Worm (Caenorhabditis elegans) whole organism, L4/young adult: ENCODE results near the gene math-33.

Source experiments
- W03F9.2 ChIP-seq: fragments of 150-350 bp; optimal IDR thresholded peaks from 2 replicates; lab custom pipeline; 2014; ENCODE audit warnings: missing biosample characterization, missing genetic modification characterization
- dao-5 ChIP-seq: sonication (generic microtip); optimal IDR thresholded peaks from 2 replicates; lab custom pipeline; 2016; ENCODE audit warnings: missing genotype, missing genetic modification characterization, moderate library complexity, missing compliant biosample characterization
- him-1 ChIP-seq: sonication (generic microtip); optimal IDR thresholded peaks from 2 replicates; lab custom pipeline; 2016; ENCODE audit warnings: missing genotype, missing genetic modification reagents, missing genetic modification characterization, missing compliant biosample characterization

The math-33 gene

ce11 chrV:11113607-11114006 is at the start of gene math-33:
TSS of gene math-33 (plus strand) at chrV:11113907.
- TF ChIP-seq W03F9.2 (tag; lab: Kevin White, UChicago): no peak
- no peak for TF ChIP-seq dao-5 (tag; lab: Kevin White, UChicago)

ce11 chrV:11065513-11065912 is 48.2 kb upstream of the math-33 start, which contains the start of gene nlp-80:
TSS of gene nlp-80 (minus strand) at chrV:11065613.
- TF ChIP-seq W03F9.2 (tag; lab: Kevin White, UChicago) (no peak), dao-5 (tag; lab: Kevin White, UChicago) (no peak), him-1 (tag; lab: Kevin White, UChicago) (no peak)

ce11 chrV:11069277-11069676 is 44.4 kb upstream of the math-33 start, which contains the start of gene T04C12.8:
TSS of gene T04C12.8 (minus strand) at chrV:11069358.
- TF ChIP-seq W03F9.2 (tag; lab: Kevin White, UChicago) (peak; percentile 51), him-1 (tag; lab: Kevin White, UChicago) (no peak)

ce11 chrV:11070388-11070787 is 43.3 kb upstream of the math-33 start:
- TF ChIP-seq W03F9.2 (tag; lab: Kevin White, UChicago) (no peak), him-1 (tag; lab: Kevin White, UChicago) (no peak), dao-5 (tag; lab: Kevin White, UChicago) (no peak)

ce11 chrV:11071453-11071852 is 42.3 kb upstream of the math-33 start:
- TF ChIP-seq dao-5 (tag; lab: Kevin White, UChicago) (no peak), him-1 (tag; lab: Kevin White, UChicago) (no peak), W03F9.2 (tag; lab: Kevin White, UChicago) (no peak)

- TF ChIP-seq dao-5 (tag; lab: Kevin White, UChicago) (no peak), W03F9.2 (tag; lab: Kevin White, UChicago) (no peak), him-1 (tag; lab: Kevin White, UChicago) (no peak)
Measured at ce11 chrV:11073354-11073753, 40.4 kb upstream of the math-33 start.

- TF ChIP-seq him-1 (tag; lab: Kevin White, UChicago) (no peak), W03F9.2 (tag; lab: Kevin White, UChicago) (no peak), dao-5 (tag; lab: Kevin White, UChicago) (no peak)
Measured at ce11 chrV:11074448-11074847, 39.3 kb upstream of the math-33 start, which contains the start of gene act-3. TSS of gene act-3 (minus strand) at chrV:11074498.

ce11 chrV:11075209-11076027 is 38.3 kb upstream of the math-33 start:
- TF ChIP-seq dao-5 (tag; lab: Kevin White, UChicago) (no peak), him-1 (tag; lab: Kevin White, UChicago) (no peak), W03F9.2 (tag; lab: Kevin White, UChicago) (no peak)

- no peak for TF ChIP-seq dao-5 (tag; lab: Kevin White, UChicago)
Measured at ce11 chrV:11076028-11076402, 37.7 kb upstream of the math-33 start.

- TF ChIP-seq dao-5 (tag; lab: Kevin White, UChicago) (peak; percentile 25), W03F9.2 (tag; lab: Kevin White, UChicago) (no peak)
Measured at ce11 chrV:11076403-11076802, 37.3 kb upstream of the math-33 start.

- no peak for TF ChIP-seq dao-5 (tag; lab: Kevin White, UChicago)
- peak; percentile 80 for TF ChIP-seq W03F9.2 (tag; lab: Kevin White, UChicago)
- TF ChIP-seq him-1 (tag; lab: Kevin White, UChicago): no peak
Measured at ce11 chrV:11078104-11078724, 35.5 kb upstream of the math-33 start, which contains the start of gene act-2. TSS of gene act-2 (minus strand) at chrV:11078154.

ce11 chrV:11078874-11079273 is 34.8 kb upstream of the math-33 start:
- TF ChIP-seq him-1 (tag; lab: Kevin White, UChicago) (no peak), W03F9.2 (tag; lab: Kevin White, UChicago) (no peak), dao-5 (tag; lab: Kevin White, UChicago) (no peak)

- TF ChIP-seq dao-5 (tag; lab: Kevin White, UChicago) (no peak), him-1 (tag; lab: Kevin White, UChicago) (no peak), W03F9.2 (tag; lab: Kevin White, UChicago) (no peak)
Measured at ce11 chrV:11080345-11081102, 33.2 kb upstream of the math-33 start, which contains the start of gene act-1. TSS of gene act-1 (plus strand) at chrV:11081052.
